Worm (Caenorhabditis elegans) whole organism, L3 larva: ENCODE results near the gene D1022.5.

Experiments used
- ama-1 ChIP-seq: fragments of 150-350 bp; optimal IDR thresholded peaks from 2 replicates; lab custom pipeline; 2018
- egl-27 ChIP-seq: sonication (generic microtip); optimal IDR thresholded peaks from 4 replicates; lab custom pipeline; 2017; ENCODE audit warnings: missing biosample characterization, missing genetic modification reagents, missing genetic modification characterization
- egl-5 ChIP-seq: fragments of 150-350 bp; optimal IDR thresholded peaks from 2 replicates; lab custom pipeline; 2017; ENCODE audit warnings: missing biosample characterization, missing genetic modification reagents, missing genetic modification characterization, inconsistent platforms
- elt-3 ChIP-seq, 3 experiments: fragments of 150-350 bp in 1 of 3; sonication (generic microtip) in 2 of 3; optimal IDR thresholded peaks; 2 replicates in 2 of 3; 4 replicates in 1 of 3; lab custom pipeline; 2014 to 2017; ENCODE audit warnings: missing biosample characterization in 3 of 3, missing genetic modification characterization in 3 of 3
- jun-1 ChIP-seq: fragments of 150-350 bp; optimal IDR thresholded peaks from 2 replicates; lab custom pipeline; 2014; ENCODE audit warnings: missing biosample characterization, missing genetic modification reagents, missing genetic modification characterization
- mdl-1 ChIP-seq: fragments of 150-350 bp; optimal IDR thresholded peaks from 2 replicates; lab custom pipeline; 2014; ENCODE audit warnings: missing biosample characterization, missing genetic modification characterization
- nhr-11 ChIP-seq: fragments of 150-350 bp; optimal IDR thresholded peaks from 2 replicates; lab custom pipeline; 2014; ENCODE audit warnings: missing biosample characterization, missing genetic modification characterization
- nhr-23 ChIP-seq: fragments of 150-350 bp; optimal IDR thresholded peaks from 2 replicates; lab custom pipeline; 2014; ENCODE audit warnings: missing biosample characterization, missing genetic modification reagents, missing genetic modification characterization
- nhr-28 ChIP-seq: fragments of 150-350 bp; optimal IDR thresholded peaks from 2 replicates; lab custom pipeline; 2014; ENCODE audit warnings: missing biosample characterization, missing genetic modification characterization
- nhr-76 ChIP-seq: fragments of 150-350 bp; sonication (generic microtip); optimal IDR thresholded peaks from 5 replicates; lab custom pipeline; 2014; ENCODE audit warnings: missing biosample characterization, missing genetic modification characterization
- skn-1 ChIP-seq: fragments of 150-350 bp; optimal IDR thresholded peaks from 2 replicates; lab custom pipeline; 2014; ENCODE audit warnings: missing biosample characterization, missing genetic modification characterization
- snpc-4 ChIP-seq: fragments of 150-350 bp; optimal IDR thresholded peaks from 2 replicates; lab custom pipeline; 2014; ENCODE audit warnings: missing biosample characterization, missing genetic modification characterization
- unc-62 ChIP-seq: fragments of 150-350 bp; sonication (generic microtip); optimal IDR thresholded peaks from 4 replicates; lab custom pipeline; 2014; ENCODE audit warnings: missing biosample characterization, missing genetic modification reagents, missing genetic modification characterization

- TF ChIP-seq snpc-4 (tag; lab: Kevin White, UChicago) (no peak), elt-3 (tag; optimal IDR thresholded peaks at IDR 0.05; lab: Kevin White, UChicago) (no peak), ama-1 (no peak), skn-1 (tag; lab: Kevin White, UChicago) (no peak), egl-5 (tag; lab: Kevin White, UChicago) (no peak), egl-27 (tag; lab: Kevin White, UChicago) (no peak), jun-1 (no peak), nhr-23 (tag; lab: Kevin White, UChicago) (no peak), nhr-76 (tag; lab: Kevin White, UChicago) (no peak), unc-62 (GFP tag; lab: Kevin White, UChicago) (no peak), mdl-1 (tag; lab: Kevin White, UChicago) (no peak), nhr-11 (tag; lab: Kevin White, UChicago) (no peak), nhr-28 (tag; lab: Kevin White, UChicago) (no peak)
Measured at ce11 chrII:7408192-7408591, 50.4 kb downstream of the D1022.5 start, which contains the start of gene srd-55.
